Worm (Caenorhabditis elegans): Measurements from ENCODE around the gene F56D6.9.

The F56D6.9 gene

DNA sequence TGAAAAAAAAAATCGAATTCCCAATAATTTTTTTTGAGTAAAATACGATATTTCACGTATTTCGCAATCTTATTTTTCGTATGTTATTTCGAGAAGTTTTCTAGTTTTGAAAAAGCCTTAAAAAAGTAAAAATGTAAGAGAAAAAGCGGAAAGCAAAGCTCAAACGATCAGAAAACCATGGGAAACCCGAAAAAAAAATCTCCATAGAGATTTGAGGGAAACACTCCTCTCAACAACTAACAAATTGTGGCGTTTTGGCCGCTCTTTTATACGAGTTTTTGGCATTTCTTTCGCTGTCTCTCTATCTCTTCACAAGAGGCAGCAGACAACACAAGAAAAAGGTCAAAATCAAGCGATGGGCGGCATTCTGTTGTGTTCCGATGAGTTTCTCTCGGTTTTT lies 17.7 kb upstream of the F56D6.9 start:
- TF ChIP-seq klf-2 (GFP tag; conservative IDR thresholded peaks at IDR 0.05) (no peak), T22C8.4 (GFP tag; IDR thresholded peaks at IDR 0.05) (no peak), med-1 (GFP tag; optimal IDR thresholded peaks at IDR 0.05; ENCODE audit: insufficient read depth) (no peak), ztf-29 (GFP tag; IDR thresholded peaks at IDR 0.05) (no peak), ref-1 (GFP tag; conservative IDR thresholded peaks at IDR 0.05) (no peak)

DNA sequence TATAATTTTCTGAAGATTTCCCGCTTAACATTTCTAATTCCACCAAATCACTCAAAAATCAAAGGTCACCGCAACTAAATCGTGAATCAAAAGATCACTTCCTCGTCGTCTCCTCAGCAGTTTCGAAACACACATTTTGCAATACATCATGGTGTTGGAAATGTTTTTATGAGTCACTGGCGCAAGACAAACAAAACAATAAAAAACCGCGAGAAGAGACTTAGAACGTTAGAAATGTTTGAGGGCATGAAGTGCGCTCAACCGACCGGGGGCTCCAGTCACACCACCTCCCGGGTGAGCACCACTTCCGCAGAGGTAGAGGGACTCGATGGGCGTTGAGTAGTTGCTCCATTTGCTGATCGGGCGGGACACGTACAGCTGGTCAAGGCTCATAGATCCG lies 16.9 kb upstream of the F56D6.9 start:
- no peak for TF ChIP-seq cog-1 (tag; optimal IDR thresholded peaks at IDR 0.05)
- no peak for TF ChIP-seq flt-1 (GFP tag; IDR thresholded peaks at IDR 0.05)
- TF ChIP-seq med-1 (GFP tag; optimal IDR thresholded peaks at IDR 0.05; ENCODE audit: insufficient read depth) = no peak
- no peak for TF ChIP-seq ref-1 (GFP tag; conservative IDR thresholded peaks at IDR 0.05)
- TF ChIP-seq klf-2 (GFP tag; conservative IDR thresholded peaks at IDR 0.05) = no peak
- no peak for TF ChIP-seq ztf-23 (GFP tag; IDR thresholded peaks at IDR 0.05)
- no peak for TF ChIP-seq ztf-29 (GFP tag; IDR thresholded peaks at IDR 0.05)
- TF ChIP-seq tab-1 (GFP tag; IDR thresholded peaks at IDR 0.05) = no peak
- no peak for TF ChIP-seq T22C8.4 (GFP tag; IDR thresholded peaks at IDR 0.05)

DNA sequence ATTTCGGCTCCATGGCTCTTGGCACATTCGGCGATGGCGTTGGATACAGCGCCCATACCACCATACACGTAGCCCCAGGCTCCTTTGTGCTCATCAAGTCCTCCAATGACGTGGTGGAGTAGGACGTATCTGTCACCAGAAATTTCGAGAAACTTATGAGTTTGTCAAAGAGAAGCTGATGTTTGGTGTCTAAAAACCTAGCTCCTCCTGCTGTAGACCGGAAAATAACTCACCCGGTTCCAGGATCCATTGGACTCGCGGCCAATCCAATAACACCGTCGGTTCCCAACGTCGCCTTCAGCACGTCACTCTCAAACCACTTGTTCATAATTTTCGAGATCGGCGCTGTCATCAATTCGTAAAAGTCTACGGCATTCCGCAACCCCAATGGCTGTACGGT lies 15.2 kb upstream of the F56D6.9 start:
- TF ChIP-seq tab-1 (GFP tag; IDR thresholded peaks at IDR 0.05) (no peak), ztf-29 (GFP tag; IDR thresholded peaks at IDR 0.05) (no peak), cog-1 (tag; optimal IDR thresholded peaks at IDR 0.05) (no peak), T22C8.4 (GFP tag; IDR thresholded peaks at IDR 0.05) (no peak), med-1 (GFP tag; optimal IDR thresholded peaks at IDR 0.05; ENCODE audit: insufficient read depth) (no peak), ztf-23 (GFP tag; IDR thresholded peaks at IDR 0.05) (no peak), ref-1 (GFP tag; conservative IDR thresholded peaks at IDR 0.05) (no peak), flt-1 (GFP tag; IDR thresholded peaks at IDR 0.05) (no peak), klf-2 (GFP tag; conservative IDR thresholded peaks at IDR 0.05) (no peak)

DNA sequence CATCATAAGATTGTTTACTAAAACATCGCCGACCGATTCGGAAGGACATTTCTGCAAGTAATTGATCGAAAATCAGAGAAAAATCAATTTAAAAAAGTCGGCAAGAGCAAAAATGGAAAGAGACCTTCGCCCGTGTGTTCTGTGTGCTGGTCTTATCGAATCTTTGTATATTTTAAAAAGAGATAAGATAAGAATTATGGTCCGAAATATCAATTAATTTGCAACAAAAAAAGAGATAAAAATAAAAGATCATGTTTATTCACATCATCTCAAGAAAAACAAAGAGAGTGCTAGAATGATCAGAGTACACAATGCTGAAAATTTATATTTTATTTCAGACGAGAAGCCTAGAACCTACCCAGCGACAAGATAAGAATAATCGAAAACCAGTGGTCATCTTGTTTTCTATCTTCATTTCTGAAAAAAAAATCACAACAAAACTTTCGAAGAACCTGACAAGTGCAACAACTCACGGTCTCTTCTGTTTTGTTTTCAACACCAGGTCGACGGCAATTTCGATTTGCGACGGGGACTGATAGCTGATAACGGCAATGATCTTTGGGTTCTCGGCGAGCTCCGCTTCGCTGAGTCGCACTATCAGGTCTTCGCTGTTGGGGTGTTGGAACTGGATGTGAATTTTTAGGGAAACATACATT lies 13.7 kb upstream of the F56D6.9 start, which contains the start of gene F37C4.6:
Gene F37C4.6 (minus strand): TSS at position 51 of the 656 bp plus-strand sequence.
- TF ChIP-seq T22C8.4 (GFP tag; IDR thresholded peaks at IDR 0.05) (no peak), ztf-29 (GFP tag; IDR thresholded peaks at IDR 0.05) (no peak), tab-1 (GFP tag; IDR thresholded peaks at IDR 0.05) (no peak), ref-1 (GFP tag; conservative IDR thresholded peaks at IDR 0.05) (no peak), ztf-23 (GFP tag; IDR thresholded peaks at IDR 0.05) (no peak), med-1 (GFP tag; optimal IDR thresholded peaks at IDR 0.05; ENCODE audit: insufficient read depth) (no peak), flt-1 (GFP tag; IDR thresholded peaks at IDR 0.05) (no peak), klf-2 (GFP tag; conservative IDR thresholded peaks at IDR 0.05) (no peak), cog-1 (tag; optimal IDR thresholded peaks at IDR 0.05) (no peak)

DNA sequence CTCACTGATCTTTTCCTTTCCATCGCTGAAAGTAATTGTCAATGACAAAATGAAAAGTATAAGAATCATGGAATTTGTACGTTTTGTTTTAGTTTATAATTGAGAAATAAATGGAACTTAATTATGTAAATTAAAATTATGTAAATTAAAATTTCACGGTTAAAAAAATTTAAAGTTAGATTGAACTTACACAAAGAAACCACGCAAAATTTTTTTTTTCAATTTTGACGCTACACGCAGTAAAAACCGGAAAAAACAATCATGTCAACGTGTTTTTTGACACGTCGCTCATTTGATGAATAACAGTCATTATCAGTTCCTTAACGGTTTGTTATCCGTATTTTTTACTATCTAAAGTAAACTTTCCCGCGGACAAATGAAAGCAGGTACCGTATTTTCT lies 11.0 kb upstream of the F56D6.9 start, which contains the start of the genes F37C4.8 and oac-23:
Gene F37C4.8 (minus strand): TSS at position 101 of the 400 bp plus-strand sequence.
Gene oac-23 (plus strand): TSS at position 323 of the 400 bp plus-strand sequence.
- TF ChIP-seq ztf-23 (GFP tag; IDR thresholded peaks at IDR 0.05) (no peak), tab-1 (GFP tag; IDR thresholded peaks at IDR 0.05) (no peak), ztf-29 (GFP tag; IDR thresholded peaks at IDR 0.05) (no peak), klf-2 (GFP tag; conservative IDR thresholded peaks at IDR 0.05) (no peak), T22C8.4 (GFP tag; IDR thresholded peaks at IDR 0.05) (no peak)

DNA sequence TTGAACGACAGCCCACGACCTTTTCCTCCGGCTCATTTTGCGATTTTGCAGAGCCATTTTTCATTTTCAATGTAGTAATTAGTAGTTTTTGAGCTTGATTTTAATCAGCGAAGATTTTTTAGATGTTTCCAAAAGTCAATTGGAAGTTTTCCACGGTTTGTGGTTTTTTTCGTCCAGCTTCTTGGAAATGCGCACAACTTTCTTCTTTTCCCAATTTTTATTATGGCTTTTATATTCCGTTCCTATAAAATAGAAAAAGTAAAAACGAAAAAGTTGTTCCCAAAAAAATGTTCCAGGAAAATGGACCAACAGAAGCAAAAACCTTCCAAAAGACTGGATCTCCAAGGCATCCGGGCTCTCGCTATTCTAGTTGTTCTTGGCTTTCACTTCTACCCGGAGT lies 6.8 kb upstream of the F56D6.9 start, which contains the start of gene oac-22:
Gene oac-22 (plus strand): TSS at position 301 of the 400 bp plus-strand sequence.
- TF ChIP-seq cog-1 (tag; optimal IDR thresholded peaks at IDR 0.05) = no peak
- no peak for TF ChIP-seq ztf-29 (GFP tag; IDR thresholded peaks at IDR 0.05)
- no peak for TF ChIP-seq tab-1 (GFP tag; IDR thresholded peaks at IDR 0.05)
- no peak for TF ChIP-seq ref-1 (GFP tag; conservative IDR thresholded peaks at IDR 0.05)
- no peak for TF ChIP-seq klf-2 (GFP tag; conservative IDR thresholded peaks at IDR 0.05)
- no peak for TF ChIP-seq T22C8.4 (GFP tag; IDR thresholded peaks at IDR 0.05)
- no peak for TF ChIP-seq med-1 (GFP tag; optimal IDR thresholded peaks at IDR 0.05; ENCODE audit: insufficient read depth)
- no peak for TF ChIP-seq ztf-23 (GFP tag; IDR thresholded peaks at IDR 0.05)
- TF ChIP-seq flt-1 (GFP tag; IDR thresholded peaks at IDR 0.05) = no peak

DNA sequence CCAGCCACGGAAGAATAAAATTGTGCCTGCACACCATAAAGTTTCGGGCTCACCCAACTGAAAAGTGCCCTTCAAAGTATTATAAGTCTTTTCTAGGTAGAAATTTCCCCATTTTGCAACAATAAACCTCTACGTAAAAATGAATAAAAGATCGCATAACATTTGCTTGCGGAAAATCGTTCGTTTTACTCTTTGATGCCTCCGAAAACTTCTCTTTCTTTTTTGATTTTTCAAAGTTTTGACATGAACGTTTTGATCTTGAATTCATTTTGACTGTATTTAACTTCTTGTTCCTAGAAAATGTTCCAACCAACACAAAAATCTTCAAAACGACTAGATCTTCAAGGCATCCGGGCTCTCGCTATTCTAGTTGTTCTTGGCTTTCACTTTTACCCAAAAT lies 3.2 kb upstream of the F56D6.9 start, which contains the start of gene oac-21:
Gene oac-21 (plus strand): TSS at position 301 of the 400 bp plus-strand sequence.
- TF ChIP-seq T22C8.4 (GFP tag; IDR thresholded peaks at IDR 0.05) (no peak), ref-1 (GFP tag; conservative IDR thresholded peaks at IDR 0.05) (no peak), ztf-23 (GFP tag; IDR thresholded peaks at IDR 0.05) (no peak), ztf-29 (GFP tag; IDR thresholded peaks at IDR 0.05) (no peak), cog-1 (tag; optimal IDR thresholded peaks at IDR 0.05) (no peak), flt-1 (GFP tag; IDR thresholded peaks at IDR 0.05) (no peak), med-1 (GFP tag; optimal IDR thresholded peaks at IDR 0.05; ENCODE audit: insufficient read depth) (no peak), klf-2 (GFP tag; conservative IDR thresholded peaks at IDR 0.05) (no peak), tab-1 (GFP tag; IDR thresholded peaks at IDR 0.05) (no peak)

DNA sequence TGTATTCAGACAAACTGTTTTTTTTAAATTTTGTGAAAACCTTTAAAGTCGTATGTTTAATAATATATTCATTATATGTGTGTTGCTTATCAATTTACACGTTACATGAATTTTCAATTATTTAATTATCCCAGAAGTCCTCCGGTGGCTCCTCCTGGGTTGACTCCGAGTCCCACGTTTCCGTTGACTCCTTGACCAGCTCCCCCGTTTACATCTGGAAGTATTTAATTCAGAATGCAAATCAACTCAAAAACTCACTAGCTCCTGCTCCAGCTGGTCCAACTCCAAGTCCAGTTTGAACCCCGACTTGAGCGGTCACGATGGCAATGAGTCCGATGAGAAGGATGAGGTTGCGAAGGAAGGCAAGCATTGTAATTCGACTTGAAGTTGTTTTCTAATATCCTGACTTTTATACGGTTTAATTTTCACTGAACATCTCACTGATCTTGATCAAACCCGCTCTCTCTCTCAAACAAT lies 1.9 kb downstream of the F56D6.9 start, which contains the start of gene F56D6.8:
Gene F56D6.8 (minus strand): TSS at position 427 of the 477 bp plus-strand sequence.
- TF ChIP-seq med-1 (GFP tag; optimal IDR thresholded peaks at IDR 0.05; ENCODE audit: insufficient read depth) = no peak
- no peak for TF ChIP-seq flt-1 (GFP tag; IDR thresholded peaks at IDR 0.05)
- no peak for TF ChIP-seq T22C8.4 (GFP tag; IDR thresholded peaks at IDR 0.05)
- TF ChIP-seq tab-1 (GFP tag; IDR thresholded peaks at IDR 0.05) = no peak
- TF ChIP-seq cog-1 (tag; optimal IDR thresholded peaks at IDR 0.05) = no peak
- no peak for TF ChIP-seq ztf-29 (GFP tag; IDR thresholded peaks at IDR 0.05)
- no peak for TF ChIP-seq ztf-23 (GFP tag; IDR thresholded peaks at IDR 0.05)
- no peak for TF ChIP-seq klf-2 (GFP tag; conservative IDR thresholded peaks at IDR 0.05)
- no peak for TF ChIP-seq ref-1 (GFP tag; conservative IDR thresholded peaks at IDR 0.05)

DNA sequence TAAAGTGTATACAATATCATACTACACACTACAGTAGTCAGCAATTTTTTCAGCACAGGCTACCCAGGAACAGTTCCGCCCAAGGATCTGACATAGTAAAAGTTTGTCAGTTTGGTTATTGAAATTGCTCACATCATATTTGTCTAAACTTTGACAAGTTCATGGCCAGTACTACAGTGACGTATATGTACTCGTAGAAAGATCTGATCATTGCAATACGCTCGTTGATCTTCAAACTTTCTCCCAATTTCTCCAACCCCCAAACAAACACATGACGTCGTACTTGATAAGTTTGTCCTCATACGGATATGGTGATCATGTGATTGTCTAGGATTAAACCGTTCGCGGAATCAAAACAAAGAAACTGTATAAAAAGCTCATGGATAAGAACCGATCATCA lies 2.6 kb downstream of the F56D6.9 start, which contains the start of gene dct-8:
Gene dct-8 (plus strand): TSS at position 301 of the 400 bp plus-strand sequence.
- no peak for TF ChIP-seq ztf-23 (GFP tag; IDR thresholded peaks at IDR 0.05)
- no peak for TF ChIP-seq klf-2 (GFP tag; conservative IDR thresholded peaks at IDR 0.05)
- TF ChIP-seq T22C8.4 (GFP tag; IDR thresholded peaks at IDR 0.05) = no peak
- no peak for TF ChIP-seq cog-1 (tag; optimal IDR thresholded peaks at IDR 0.05)
- TF ChIP-seq ztf-29 (GFP tag; IDR thresholded peaks at IDR 0.05) = no peak
- TF ChIP-seq ref-1 (GFP tag; conservative IDR thresholded peaks at IDR 0.05) = no peak
- TF ChIP-seq tab-1 (GFP tag; IDR thresholded peaks at IDR 0.05) = no peak
- TF ChIP-seq med-1 (GFP tag; optimal IDR thresholded peaks at IDR 0.05; ENCODE audit: insufficient read depth) = no peak
- no peak for TF ChIP-seq flt-1 (GFP tag; IDR thresholded peaks at IDR 0.05)
